Fruit fly (Drosophila melanogaster) whole organism, adult: Measurements from ENCODE around the gene CG14915.

Experiments
- CG1620 ChIP-seq: fragments of 200-800 bp; sonication (Bioruptor generic); optimal IDR thresholded peaks from 2 replicates; lab custom pipeline; 2016; ENCODE audit warnings: missing biosample characterization, missing genetic modification characterization
- CG7101 ChIP-seq: fragments of 200-800 bp; sonication (Bioruptor generic); optimal IDR thresholded peaks from 2 replicates; lab custom pipeline; 2018; ENCODE audit warnings: missing biosample characterization, mild to moderate bottlenecking, missing genetic modification characterization, moderate library complexity
- Crg-1 ChIP-seq: fragments of 200-800 bp; sonication (Bioruptor generic); optimal IDR thresholded peaks from 2 replicates; lab custom pipeline; 2016; ENCODE audit warnings: missing biosample characterization, missing genetic modification characterization
- kay ChIP-seq: fragments of 200-800 bp; sonication (Bioruptor generic); peaks from one replicate; lab custom pipeline; 2016; ENCODE audit warnings: missing biosample characterization, missing genetic modification characterization, borderline replicate concordance
- pad ChIP-seq: fragments of 200-800 bp; sonication (Bioruptor generic); optimal IDR thresholded peaks from 3 replicates; lab custom pipeline; 2017; ENCODE audit warnings: missing biosample characterization, missing genetic modification characterization, mild to moderate bottlenecking, moderate library complexity, missing genetic modification reagents

DNA sequence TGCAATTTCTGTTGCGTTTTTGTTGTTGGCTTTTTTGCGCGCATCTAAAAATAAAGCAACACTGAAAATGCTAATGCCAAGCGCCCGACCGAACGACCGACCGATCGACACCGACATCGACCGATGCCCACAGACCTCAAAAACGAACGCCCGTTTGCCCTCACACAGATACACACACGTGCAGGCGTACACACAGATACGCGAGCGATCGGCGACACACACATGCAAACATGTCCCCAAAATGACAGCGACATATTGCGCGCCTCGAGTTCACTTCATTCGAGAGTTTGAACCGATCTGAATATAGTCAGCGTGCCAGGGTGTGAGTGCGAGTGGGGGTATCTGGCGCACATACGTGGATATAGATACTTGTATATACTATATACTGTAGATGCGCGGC is 9.7 kb upstream of the CG14915 start:
- TF ChIP-seq kay: no peak
- TF ChIP-seq pad (GFP tag; lab: Kevin White, UChicago): no peak
- TF ChIP-seq Crg-1 (GFP tag; lab: Kevin White, UChicago): no peak
- TF ChIP-seq CG1620 (GFP tag; lab: Kevin White, UChicago): no peak
- TF ChIP-seq CG7101 (tag; lab: Kevin White, UChicago): no peak
